Worm (Caenorhabditis elegans) whole organism, mixed stage, embryonic: ENCODE measurements around the gene zim-1.

Experiments
- mep-1 ChIP-seq: fragments of 150-350 bp; optimal IDR thresholded peaks from 2 replicates; lab custom pipeline; 2017; ENCODE audit warnings: missing biosample characterization, missing genetic modification reagents, missing genetic modification characterization, inconsistent platforms
- ztf-11 ChIP-seq: fragments of 150-350 bp; optimal IDR thresholded peaks from 2 replicates; lab custom pipeline; 2014; ENCODE audit warnings: missing biosample characterization, missing genetic modification characterization

- no peak for TF ChIP-seq mep-1
- no peak for TF ChIP-seq ztf-11 (tag; lab: Kevin White, UChicago)
These were observed 3.5 kb upstream of the zim-1 start for ce11 chrIV:10543361-10543760.
